Worm (Caenorhabditis elegans): Measurements from ENCODE around the gene C04G2.5.

ce11 chrIV:10137804-10138203 is 42.7 kb upstream of the C04G2.5 start, which contains the start of gene K08F4.12:
- TF ChIP-seq vab-15 (tag; optimal IDR thresholded peaks at IDR 0.05) (no peak), aly-2 (tag; optimal IDR thresholded peaks at IDR 0.05) (no peak), zag-1 (tag; optimal IDR thresholded peaks at IDR 0.05) (no peak)
